Fruit fly (Drosophila melanogaster) whole organism, wandering third instar larva: Measurements from ENCODE around the gene tty.

ENCODE experiments used
- Abd-B ChIP-seq: fragments of >200 bp; optimal IDR thresholded peaks from 2 replicates; lab custom pipeline; 2017; ENCODE audit warnings: missing biosample characterization, missing genetic modification characterization
- HLH106 ChIP-seq: fragments of 200-800 bp; optimal IDR thresholded peaks from 3 replicates; lab custom pipeline; 2019; ENCODE audit warnings: missing biosample characterization, mild to moderate bottlenecking, missing genetic modification characterization, moderate library complexity
- Hr83 ChIP-seq: fragments of 200-300 bp; sonication (Bioruptor generic); optimal IDR thresholded peaks from 2 replicates; lab custom pipeline; 2016; ENCODE audit warnings: missing biosample characterization, mild to moderate bottlenecking, missing genetic modification characterization, moderate library complexity; ENCODE audit not compliant: poor library complexity, severe bottlenecking
- Jra ChIP-seq: sonication (Bioruptor generic); optimal IDR thresholded peaks from 2 replicates; lab custom pipeline; 2016; ENCODE audit warnings: missing biosample characterization, missing genetic modification characterization
- Rel ChIP-seq, 2 experiments: fragments of 200-800 bp; sonication (Bioruptor generic) in 1 of 2; optimal IDR thresholded peaks; 2 replicates in 1 of 2; 3 replicates in 1 of 2; lab custom pipeline; 2016 to 2019; ENCODE audit warnings: mild to moderate bottlenecking in 2 of 2, missing biosample characterization in 2 of 2, missing genetic modification characterization in 2 of 2, moderate library complexity in 1 of 2
- fru ChIP-seq: fragments of 200-800 bp; sonication (Bioruptor generic); optimal IDR thresholded peaks from 3 replicates; lab custom pipeline; 2016; ENCODE audit warnings: missing biosample characterization, mild to moderate bottlenecking, missing genetic modification characterization
- psq ChIP-seq: fragments of 200-800 bp; sonication (Bioruptor generic); optimal IDR thresholded peaks from 3 replicates; lab custom pipeline; 2017; ENCODE audit warnings: missing biosample characterization, mild to moderate bottlenecking, missing genetic modification characterization, moderate library complexity

DNA sequence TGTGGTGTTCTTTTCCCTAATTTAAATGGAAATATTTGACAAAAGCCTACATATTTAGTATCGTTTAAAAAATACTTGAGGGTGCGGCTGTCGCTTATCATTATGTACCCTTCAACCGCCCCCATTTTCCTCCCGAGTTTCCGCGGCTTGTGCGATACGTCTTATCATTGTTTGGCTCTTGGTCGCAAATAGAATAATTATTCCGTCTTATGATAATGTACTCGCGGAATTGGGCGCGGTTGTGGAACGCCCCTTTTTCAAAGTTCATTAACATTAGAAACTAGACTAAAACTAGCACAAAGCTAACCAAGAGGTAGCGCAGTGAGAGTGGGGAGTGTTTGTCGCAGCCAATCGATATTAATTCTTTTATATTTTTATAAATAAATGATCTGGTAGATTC, 25.9 kb upstream of the tty start:
- TF ChIP-seq Abd-B (GFP tag; lab: Kevin White, UChicago) (no peak), Jra (no peak), Rel (GFP tag; optimal IDR thresholded peaks at IDR 0.05; lab: Kevin White, UChicago) (no peak), Rel (tag; optimal IDR thresholded peaks at IDR 0.05; lab: Kevin White, UChicago) (no peak), Hr83 (GFP tag; lab: Kevin White, UChicago) (no peak), fru (GFP tag; lab: Kevin White, UChicago) (no peak), HLH106 (no peak), psq (no peak)
